Fruit fly (Drosophila melanogaster): Measurements from ENCODE around the gene Gr64e.

Gr64e gene

dm6 chr3L:4040247-4040925 lies 8.4 kb downstream of the Gr64e start, which contains the start of the genes CG11593 and Rcd5 (continued):
- TF ChIP-seq onecut (GFP tag; IDR thresholded peaks at IDR 0.05) (no peak), en (GFP tag; optimal IDR thresholded peaks at IDR 0.05) (no peak), Dref (GFP tag; IDR thresholded peaks at IDR 0.05) (0 out of 2 replicates have a peak, but pooled peaks have one; percentile 31), Nf-YB (GFP tag; optimal IDR thresholded peaks at IDR 0.05) (no peak), CG9215 (GFP tag; IDR thresholded peaks at IDR 0.05) (peak; percentile 86), CG2129 (GFP tag; IDR thresholded peaks at IDR 0.05; ENCODE audit: partially characterized antibody) (no peak), CG13424 (tag; optimal IDR thresholded peaks at IDR 0.05) (peak; percentile 69), CG32532 (GFP tag; IDR thresholded peaks at IDR 0.05) (peak; percentile 87), bcd (GFP tag; optimal IDR thresholded peaks at IDR 0.05) (peak; percentile 86), CG32767 (GFP tag; IDR thresholded peaks at IDR 0.05) (peak; percentile 80), CG8765 (GFP tag; IDR thresholded peaks at IDR 0.05) (peak; percentile 75; the same call in 1 of the 2 replicates), CG12071 (GFP tag; optimal IDR thresholded peaks at IDR 0.05) (no peak), ap (GFP tag; IDR thresholded peaks at IDR 0.05) (peak; percentile 40; the same call in 1 of the 2 replicates), CG7556 (GFP tag; optimal IDR thresholded peaks at IDR 0.05) (no peak), ERR (GFP tag; optimal IDR thresholded peaks at IDR 0.05) (no peak), CG12744 (GFP tag; optimal IDR thresholded peaks at IDR 0.05) (no peak), Dip2 (GFP tag; IDR thresholded peaks at IDR 0.05) (no peak), corto (GFP tag; optimal IDR thresholded peaks at IDR 0.05) (no peak), CG13894 (tag; optimal IDR thresholded peaks at IDR 0.05) (no peak), hkb (optimal IDR thresholded peaks at IDR 0.05) (peak; percentile 88), hkb (GFP tag; IDR thresholded peaks at IDR 0.05) (peak; percentile 47), CG12769 (tag; optimal IDR thresholded peaks at IDR 0.05) (no peak), CG18599 (GFP tag; optimal IDR thresholded peaks at IDR 0.05) (peak; percentile 53), kni (GFP tag; optimal IDR thresholded peaks at IDR 0.05) (no peak), CG34224 (GFP tag; IDR thresholded peaks at IDR 0.05; ENCODE audit: partially characterized antibody) (0 out of 3 replicates have a peak, but pooled peaks have one; percentile 14), fd96Cb (tag; optimal IDR thresholded peaks at IDR 0.05) (peak; percentile 47), CG17568 (GFP tag; optimal IDR thresholded peaks at IDR 0.05) (no peak), CG9797 (GFP tag; optimal IDR thresholded peaks at IDR 0.05) (peak; percentile 87), CG12391 (tag; optimal IDR thresholded peaks at IDR 0.05) (no peak), CG4730 (GFP tag; IDR thresholded peaks at IDR 0.05) (peak; percentile 72), gsb (GFP tag; IDR thresholded peaks at IDR 0.05) (peak; percentile 42; the same call in 1 of the 2 replicates), CG7372 (GFP tag; IDR thresholded peaks at IDR 0.05) (peak; percentile 79), Ssrp (tag; optimal IDR thresholded peaks at IDR 0.05) (peak; percentile 62), ham (GFP tag; IDR thresholded peaks at IDR 0.05) (peak; percentile 59), Sry-δ (GFP tag; optimal IDR thresholded peaks at IDR 0.05) (no peak), grn (GFP tag; optimal IDR thresholded peaks at IDR 0.05) (no peak), CG6765 (GFP tag; optimal IDR thresholded peaks at IDR 0.05) (no peak), ato (GFP tag; IDR thresholded peaks at IDR 0.05; ENCODE audit: partially characterized antibody) (no peak), ATbp (GFP tag; optimal IDR thresholded peaks at IDR 0.05) (no peak), CG15073 (GFP tag; optimal IDR thresholded peaks at IDR 0.05) (no peak), bbx (GFP tag; IDR thresholded peaks at IDR 0.05; ENCODE audit: partially characterized antibody) (no peak), CG10274 (GFP tag; optimal IDR thresholded peaks at IDR 0.05) (no peak), yki (optimal IDR thresholded peaks at IDR 0.05) (no peak), Hr51 (GFP tag; optimal IDR thresholded peaks at IDR 0.05) (peak in 1 of 2 experiments; percentile 39), unc-4 (GFP tag; IDR thresholded peaks at IDR 0.05; ENCODE audit: partially characterized antibody) (no peak), CG13624 (GFP tag; optimal IDR thresholded peaks at IDR 0.05) (no peak), HmgD (GFP tag; optimal IDR thresholded peaks at IDR 0.05) (no peak), Meics (GFP tag; optimal IDR thresholded peaks at IDR 0.05) (peak; percentile 58), Sox100B (GFP tag; optimal IDR thresholded peaks at IDR 0.05) (no peak), cad (GFP tag; optimal IDR thresholded peaks at IDR 0.05) (no peak)

All from whole organism, embryonic.